Fruit fly (Drosophila melanogaster) whole organism, embryonic: Measurements from ENCODE around the gene CG31882.

Experiments
- Blimp-1 ChIP-seq: fragments of 200-800 bp; sonication (Bioruptor generic); optimal IDR thresholded peaks from 3 replicates; lab custom pipeline; 2018; ENCODE audit warnings: missing biosample characterization, missing genetic modification characterization, mild to moderate bottlenecking, moderate library complexity, missing genetic modification reagents
- CG11560 ChIP-seq: fragments of 200-800 bp; sonication (Bioruptor generic); IDR thresholded peaks from 3 replicates; pipeline ENCODE4 v1.3.6; 2022; ENCODE audit warnings: missing biosample characterization, missing genetic modification characterization
- CG12659 ChIP-seq: fragments of 200-800 bp; sonication (Bioruptor generic); optimal IDR thresholded peaks from 3 replicates; lab custom pipeline; 2017; ENCODE audit warnings: mild to moderate bottlenecking, missing biosample characterization, missing genetic modification reagents, missing genetic modification characterization
- CG13123 ChIP-seq: fragments of 200-800 bp; sonication (Bioruptor generic); optimal IDR thresholded peaks from 2 replicates; lab custom pipeline; 2016; ENCODE audit warnings: missing biosample characterization, missing genetic modification characterization
- CG17912 ChIP-seq: fragments of 200-800 bp; sonication (Bioruptor generic); optimal IDR thresholded peaks from 2 replicates; lab custom pipeline; 2018; ENCODE audit warnings: missing biosample characterization, mild to moderate bottlenecking, missing genetic modification characterization
- CG1832 ChIP-seq: fragments of 200-800 bp; sonication (Bioruptor generic); optimal IDR thresholded peaks from 2 replicates; lab custom pipeline; 2017; ENCODE audit warnings: missing biosample characterization, mild to moderate bottlenecking, missing genetic modification characterization, inconsistent platforms
- CG18476 ChIP-seq: fragments of 200-800 bp; sonication (Bioruptor generic); optimal IDR thresholded peaks from 2 replicates; lab custom pipeline; 2016; ENCODE audit warnings: missing biosample characterization, mild to moderate bottlenecking, missing genetic modification characterization
- CG2129 ChIP-seq: fragments of 200-800 bp; sonication (Bioruptor generic); IDR thresholded peaks from 2 replicates; pipeline ENCODE4 v1.3.6; 2022; ENCODE audit warnings: missing biosample characterization, missing genetic modification characterization; ENCODE audit not compliant: partially characterized antibody
- CG2875 ChIP-seq: fragments of 200-800 bp; sonication (Bioruptor generic); optimal IDR thresholded peaks from 2 replicates; lab custom pipeline; 2017; ENCODE audit warnings: missing biosample characterization, mild to moderate bottlenecking, missing genetic modification characterization, missing genetic modification reagents
- CG30403 ChIP-seq: fragments of 200-800 bp; sonication (Bioruptor generic); optimal IDR thresholded peaks from 3 replicates; lab custom pipeline; 2016; ENCODE audit warnings: missing biosample characterization, missing genetic modification characterization
- CG3281 ChIP-seq: fragments of 200-800 bp; sonication (Bioruptor generic); optimal IDR thresholded peaks from 3 replicates; lab custom pipeline; 2017; ENCODE audit warnings: missing biosample characterization, mild to moderate bottlenecking, missing genetic modification characterization
- CG7357 ChIP-seq: fragments of 200-800 bp; sonication (Bioruptor generic); IDR thresholded peaks from 3 replicates; pipeline ENCODE4 v1.3.6; 2022; ENCODE audit warnings: missing biosample characterization, missing genetic modification characterization
- CHES-1-like ChIP-seq: fragments of 200-800 bp; sonication (Bioruptor generic); optimal IDR thresholded peaks from 2 replicates; lab custom pipeline; 2016; ENCODE audit warnings: missing biosample characterization, missing genetic modification characterization
- Dad ChIP-seq: fragments of 200-800 bp; sonication (Bioruptor generic); optimal IDR thresholded peaks from 3 replicates; lab custom pipeline; 2016; ENCODE audit warnings: missing biosample characterization, missing genetic modification characterization
- ERR ChIP-seq: fragments of 200-800 bp; sonication (Bioruptor generic); optimal IDR thresholded peaks from 2 replicates; lab custom pipeline; 2016; ENCODE audit warnings: missing biosample characterization, missing genetic modification characterization
- Ets65A ChIP-seq: fragments of 200-800 bp; sonication (Bioruptor generic); peaks from one replicate; lab custom pipeline; 2016; ENCODE audit warnings: missing biosample characterization, missing genetic modification characterization
- Hr51 ChIP-seq, 2 experiments: fragments of 200-800 bp; sonication (Bioruptor generic); optimal IDR thresholded peaks; 2 replicates in 1 of 2; 3 replicates in 1 of 2; lab custom pipeline; 2016 to 2018; ENCODE audit warnings: missing biosample characterization in 2 of 2, missing genetic modification characterization in 2 of 2, mild to moderate bottlenecking in 1 of 2, moderate library complexity in 1 of 2
- Hr78 ChIP-seq, 2 experiments: fragments of 200-800 bp in 1 of 2; fragments of >200 bp in 1 of 2; sonication (Bioruptor generic) in 1 of 2; optimal IDR thresholded peaks; 2 replicates each; lab custom pipeline; 2017 to 2019; ENCODE audit warnings: missing biosample characterization in 2 of 2, missing genetic modification characterization in 2 of 2, mild to moderate bottlenecking in 1 of 2, moderate library complexity in 1 of 2
- Jarid2 ChIP-seq: fragments of 200-800 bp; sonication (Bioruptor generic); optimal IDR thresholded peaks from 3 replicates; lab custom pipeline; 2017; ENCODE audit warnings: mild to moderate bottlenecking, missing biosample characterization, missing genetic modification reagents, missing genetic modification characterization
- Meics ChIP-seq: fragments of 200-800 bp; sonication (Bioruptor generic); optimal IDR thresholded peaks from 2 replicates; lab custom pipeline; 2017; ENCODE audit warnings: missing biosample characterization, mild to moderate bottlenecking, missing genetic modification characterization
- NFAT ChIP-seq: fragments of 200-800 bp; sonication (Bioruptor generic); IDR thresholded peaks from 2 replicates; pipeline ENCODE4 v1.3.6; 2022; ENCODE audit warnings: missing biosample characterization, missing genetic modification characterization
- Neu2 ChIP-seq: fragments of 200-800 bp; sonication (Bioruptor generic); optimal IDR thresholded peaks from 3 replicates; lab custom pipeline; 2016; ENCODE audit warnings: missing biosample characterization, missing genetic modification characterization, borderline replicate concordance
- Poxn ChIP-seq: fragments of 200-800 bp; sonication (Bioruptor generic); IDR thresholded peaks from 2 replicates; pipeline ENCODE4 v1.3.6; 2022; ENCODE audit warnings: missing biosample characterization, missing genetic modification characterization
- Ptx1 ChIP-seq: fragments of 200-800 bp; sonication (Bioruptor generic); IDR thresholded peaks from 2 replicates; pipeline ENCODE4 v1.3.6; 2022; ENCODE audit warnings: missing biosample characterization, missing genetic modification characterization
- Rfx ChIP-seq: fragments of 200-800 bp; sonication (Bioruptor generic); IDR thresholded peaks from 2 replicates; pipeline ENCODE4 v1.3.6; 2022; ENCODE audit warnings: missing biosample characterization, missing genetic modification characterization
- Trl ChIP-seq, 3 experiments: fragments of >200 bp in 2 of 3; fragments of 200-800 bp in 1 of 3; sonication (Bioruptor generic) in 1 of 3; optimal IDR thresholded peaks; 2 replicates in 1 of 3; 3 replicates in 2 of 3; lab custom pipeline; 2016 to 2017; ENCODE audit warnings: missing biosample characterization in 1 of 3, missing genetic modification characterization in 1 of 3
- Vsx1 ChIP-seq: fragments of 200-800 bp; sonication (Bioruptor generic); optimal IDR thresholded peaks from 2 replicates; lab custom pipeline; 2017; ENCODE audit warnings: missing biosample characterization, mild to moderate bottlenecking, missing genetic modification characterization, missing genetic modification reagents
- ap ChIP-seq: fragments of 200-800 bp; sonication (Bioruptor generic); IDR thresholded peaks from 2 replicates; pipeline ENCODE4 v1.3.6; 2022; ENCODE audit warnings: missing biosample characterization, missing genetic modification characterization
- bcd ChIP-seq: fragments of 200-800 bp; sonication (Bioruptor generic); optimal IDR thresholded peaks from 2 replicates; lab custom pipeline; 2017; ENCODE audit warnings: missing biosample characterization, mild to moderate bottlenecking, missing genetic modification characterization
- bigmax ChIP-seq: fragments of 200-800 bp; sonication (Bioruptor generic); optimal IDR thresholded peaks from 2 replicates; lab custom pipeline; 2018; ENCODE audit warnings: missing biosample characterization, mild to moderate bottlenecking, missing genetic modification characterization
- cas ChIP-seq: fragments of 200-800 bp; sonication (Bioruptor generic); IDR thresholded peaks from 2 replicates; pipeline ENCODE4 v1.3.6; 2022; ENCODE audit warnings: missing biosample characterization, missing genetic modification characterization
- chif ChIP-seq, 2 experiments: fragments of 200-800 bp; sonication (Bioruptor generic); optimal IDR thresholded peaks; 3 replicates each; lab custom pipeline; 2016; ENCODE audit warnings: missing biosample characterization in 2 of 2, missing genetic modification characterization in 2 of 2
- chm ChIP-seq: fragments of 200-800 bp; sonication (Bioruptor generic); IDR thresholded peaks from 2 replicates; pipeline ENCODE4 v1.3.6; 2022; ENCODE audit warnings: missing biosample characterization, missing genetic modification characterization
- crp ChIP-seq, 2 experiments: fragments of 200-800 bp; sonication (Bioruptor generic); optimal IDR thresholded peaks; 2 replicates in 1 of 2; 3 replicates in 1 of 2; lab custom pipeline; 2017; ENCODE audit warnings: missing biosample characterization in 2 of 2, missing genetic modification characterization in 2 of 2, mild to moderate bottlenecking in 1 of 2, moderate library complexity in 1 of 2
- dpn ChIP-seq, 2 experiments: fragments of 200-800 bp; sonication (Bioruptor generic); optimal IDR thresholded peaks; 3 replicates each; lab custom pipeline; 2016; ENCODE audit warnings: missing biosample characterization in 2 of 2, missing genetic modification characterization in 2 of 2
- emc ChIP-seq: fragments of 200-800 bp; sonication (Bioruptor generic); optimal IDR thresholded peaks from 2 replicates; lab custom pipeline; 2016; ENCODE audit warnings: missing biosample characterization, missing genetic modification characterization
- esg ChIP-seq: fragments of 200-800 bp; sonication (Bioruptor generic); conservative IDR thresholded peaks from 2 replicates; pipeline ENCODE4 v1.3.6; 2022; ENCODE audit warnings: missing biosample characterization, missing genetic modification characterization
- jumu ChIP-seq: fragments of 200-800 bp; sonication (Bioruptor generic); optimal IDR thresholded peaks from 3 replicates; lab custom pipeline; 2016; ENCODE audit warnings: missing biosample characterization, missing genetic modification characterization
- lab ChIP-seq: fragments of 200-800 bp; sonication (Bioruptor generic); optimal IDR thresholded peaks from 3 replicates; lab custom pipeline; 2017; ENCODE audit warnings: missing biosample characterization, missing genetic modification characterization, mild to moderate bottlenecking, moderate library complexity, missing genetic modification reagents
- mld ChIP-seq: fragments of 200-800 bp; sonication (Bioruptor generic); IDR thresholded peaks from 3 replicates; pipeline ENCODE4 v1.3.6; 2022; ENCODE audit warnings: missing biosample characterization, missing genetic modification characterization; ENCODE audit not compliant: partially characterized antibody
- nerfin-2 ChIP-seq: fragments of 200-800 bp; sonication (Bioruptor generic); IDR thresholded peaks from 2 replicates; pipeline ENCODE4 v1.3.6; 2022; ENCODE audit warnings: missing biosample characterization, missing genetic modification characterization; ENCODE audit not compliant: partially characterized antibody
- org-1 ChIP-seq: fragments of 200-800 bp; sonication (Bioruptor generic); optimal IDR thresholded peaks from 2 replicates; lab custom pipeline; 2017; ENCODE audit warnings: missing biosample characterization, missing genetic modification characterization
- pita ChIP-seq: fragments of 200-800 bp; sonication (Bioruptor generic); optimal IDR thresholded peaks from 2 replicates; lab custom pipeline; 2017; ENCODE audit warnings: missing biosample characterization, mild to moderate bottlenecking, missing genetic modification characterization
- pum ChIP-seq: fragments of 200-800 bp; sonication (Bioruptor generic); optimal IDR thresholded peaks from 2 replicates; lab custom pipeline; 2016; ENCODE audit warnings: missing biosample characterization, missing genetic modification characterization
- salm ChIP-seq: fragments of 200-800 bp; sonication (Bioruptor generic); optimal IDR thresholded peaks from 2 replicates; lab custom pipeline; 2018; ENCODE audit warnings: missing biosample characterization, mild to moderate bottlenecking, missing genetic modification characterization
- seq ChIP-seq: fragments of 200-800 bp; sonication (Bioruptor generic); IDR thresholded peaks from 2 replicates; pipeline ENCODE4 v1.3.6; 2022; ENCODE audit warnings: missing biosample characterization, missing genetic modification characterization
- sim ChIP-seq: fragments of 200-800 bp; sonication (Bioruptor generic); IDR thresholded peaks from 2 replicates; pipeline ENCODE4 v1.3.6; 2022; ENCODE audit warnings: missing biosample characterization, missing genetic modification characterization
- sob ChIP-seq: fragments of 200-800 bp; sonication (Bioruptor generic); IDR thresholded peaks from 2 replicates; pipeline ENCODE4 v1.3.6; 2022; ENCODE audit warnings: missing biosample characterization, missing genetic modification characterization
- unpg ChIP-seq: fragments of 200-800 bp; sonication (Bioruptor generic); optimal IDR thresholded peaks from 3 replicates; lab custom pipeline; 2018; ENCODE audit warnings: missing biosample characterization, mild to moderate bottlenecking, missing genetic modification characterization, moderate library complexity

CG31882 gene

DNA sequence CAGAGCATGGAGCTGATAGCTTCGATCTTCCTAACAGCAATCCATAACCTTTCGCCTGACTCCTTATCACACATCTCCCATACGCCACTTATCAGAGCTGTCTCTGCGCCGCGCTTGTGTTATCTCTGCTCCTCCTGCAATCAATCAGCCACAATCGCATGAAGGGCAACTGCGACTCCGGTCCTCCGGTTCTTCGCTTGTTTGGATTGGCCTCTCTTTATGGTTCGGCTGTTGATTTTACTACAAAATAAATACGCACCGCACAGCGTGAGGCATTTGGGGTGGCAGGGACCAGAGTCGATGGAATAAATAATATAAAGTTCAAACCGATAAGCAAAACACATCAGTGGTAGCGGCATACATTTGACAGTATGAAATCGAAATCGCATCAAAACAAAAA lies 8.0 kb upstream of the CG31882 start (continued):
- TF ChIP-seq Trl (optimal IDR thresholded peaks at IDR 0.05; lab: Kevin White, UChicago) (no peak), Trl (GFP tag; optimal IDR thresholded peaks at IDR 0.05; lab: Kevin White, UChicago) (peak; percentile 68), lab (GFP tag; lab: Kevin White, UChicago) (peak; percentile 80), ERR (GFP tag; lab: Kevin White, UChicago) (peak; percentile 44), sim (GFP tag; lab: Robert Waterston, UW) (peak; percentile 79), CG12659 (GFP tag; lab: Kevin White, UChicago) (no peak), cas (GFP tag; lab: Robert Waterston, UW) (no peak), pum (GFP tag; lab: Kevin White, UChicago) (peak; percentile 26), CG3281 (GFP tag; lab: Kevin White, UChicago) (no peak), dpn (GFP tag; optimal IDR thresholded peaks at IDR 0.05; lab: Kevin White, UChicago) (peak in 1 of 2 experiments; percentile 63), nerfin-2 (GFP tag; lab: Robert Waterston, UW) (no peak), bigmax (GFP tag; lab: Kevin White, UChicago) (peak; percentile 20), org-1 (peak; percentile 58), Poxn (GFP tag; lab: Robert Waterston, UW) (no peak), Rfx (peak; percentile 48), pita (GFP tag; lab: Kevin White, UChicago) (no peak), NFAT (GFP tag; lab: Robert Waterston, UW) (0 out of 2 replicates have a peak, but pooled peaks have one; percentile 36), CG17912 (GFP tag; lab: Kevin White, UChicago) (no peak), chm (peak; percentile 79; the same call in 1 of the 2 replicates), CG7357 (GFP tag; lab: Robert Waterston, UW) (no peak), bcd (peak; percentile 66), Hr78 (GFP tag; optimal IDR thresholded peaks at IDR 0.05; lab: Kevin White, UChicago) (peak in 1 of 2 experiments; percentile 26), Jarid2 (peak; percentile 34), CG13123 (GFP tag; lab: Kevin White, UChicago) (peak; percentile 8), CG1832 (GFP tag; lab: Kevin White, UChicago) (no peak), Vsx1 (GFP tag; lab: Kevin White, UChicago) (peak; percentile 67), Hr51 (GFP tag; optimal IDR thresholded peaks at IDR 0.05; lab: Kevin White, UChicago) (peak in 1 of 2 experiments; percentile 70), Ptx1 (GFP tag; lab: Robert Waterston, UW) (0 out of 2 replicates have a peak, but pooled peaks have one; percentile 11), salm (tag; lab: Kevin White, UChicago) (no peak), esg (GFP tag; lab: Robert Waterston, UW) (no peak), Dad (GFP tag; lab: Kevin White, UChicago) (peak; percentile 18), Blimp-1 (GFP tag; lab: Kevin White, UChicago) (peak; percentile 67), jumu (GFP tag; lab: Kevin White, UChicago) (peak; percentile 43), CG2875 (GFP tag; lab: Kevin White, UChicago) (peak; percentile 76), emc (GFP tag; lab: Kevin White, UChicago) (no peak), sob (GFP tag; lab: Robert Waterston, UW) (peak; percentile 68), Neu2 (GFP tag; lab: Kevin White, UChicago) (no peak), seq (GFP tag; lab: Robert Waterston, UW) (no peak; the same call in 1 of the 2 replicates), chif (GFP tag; optimal IDR thresholded peaks at IDR 0.05; lab: Kevin White, UChicago) (peak; percentile 10 to 41), CG18476 (GFP tag; lab: Kevin White, UChicago) (peak; percentile 56), mld (GFP tag; lab: Robert Waterston, UW) (no peak), ap (peak; percentile 51; the same call in 1 of the 2 replicates), CHES-1-like (peak; percentile 18), CG11560 (no peak), Meics (GFP tag; lab: Kevin White, UChicago) (peak; percentile 9), crp (GFP tag; optimal IDR thresholded peaks at IDR 0.05; lab: Kevin White, UChicago) (no peak), CG30403 (no peak), Ets65A (GFP tag; lab: Kevin White, UChicago) (peak; percentile 87), CG2129 (GFP tag; lab: Robert Waterston, UW) (no peak), unpg (peak; percentile 45)
